Fruit fly (Drosophila melanogaster): Measurements from ENCODE around the gene CG12576.

The CG12576 gene

DNA sequence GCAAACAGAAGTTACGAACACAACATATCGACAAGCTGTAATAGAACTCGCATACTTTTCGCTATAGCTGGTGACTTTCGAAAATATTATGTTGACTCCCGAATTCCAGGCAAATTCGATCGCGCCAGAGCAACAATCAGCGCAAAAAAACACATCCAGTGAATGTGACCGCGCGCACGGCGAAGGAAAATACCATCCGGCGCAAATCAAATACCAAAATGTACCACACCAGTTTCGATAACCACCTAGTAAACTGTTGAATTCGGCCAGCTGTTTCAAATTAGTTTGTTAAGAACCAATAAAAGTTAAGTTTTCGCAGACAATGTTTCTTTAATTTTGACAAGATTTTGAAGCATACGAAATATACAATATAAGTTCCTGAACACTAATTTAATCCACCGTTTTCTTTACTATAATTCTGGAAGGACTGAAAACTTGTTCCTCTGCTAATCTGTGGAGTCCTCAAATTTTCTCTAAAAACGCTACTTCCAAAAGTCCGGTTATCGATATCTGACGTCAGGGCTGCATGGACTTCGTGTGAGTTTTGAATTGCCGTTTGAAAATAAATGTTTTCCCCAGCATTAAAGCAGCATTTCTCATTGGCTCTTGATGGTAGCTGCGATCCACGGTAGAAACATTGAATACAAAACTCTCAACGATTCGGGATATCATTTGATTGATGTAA, at the start of gene CG12576, which contains the start of gene Cp110 (continued):
- TF ChIP-seq CG8281 (tag; optimal IDR thresholded peaks at IDR 0.05) (no peak), CG33557 (GFP tag; optimal IDR thresholded peaks at IDR 0.05) (no peak), Opbp (GFP tag; IDR thresholded peaks at IDR 0.05; ENCODE audit: partially characterized antibody) (0 out of 3 replicates have a peak, but pooled peaks have one; percentile 45), Dip3 (GFP tag; optimal IDR thresholded peaks at IDR 0.05) (no peak), CG14050 (GFP tag; IDR thresholded peaks at IDR 0.05) (no peak), TFAM (GFP tag; optimal IDR thresholded peaks at IDR 0.05) (no peak), Dref (GFP tag; IDR thresholded peaks at IDR 0.05) (peak; percentile 56), CG9609 (GFP tag; optimal IDR thresholded peaks at IDR 0.05) (no peak), CG17802 (tag; optimal IDR thresholded peaks at IDR 0.05) (no peak), CG2875 (GFP tag; optimal IDR thresholded peaks at IDR 0.05) (no peak), row (GFP tag; IDR thresholded peaks at IDR 0.05) (peak; percentile 35; the same call in 1 of the 3 replicates), Gsc (GFP tag; IDR thresholded peaks at IDR 0.05) (no peak), tio (GFP tag; optimal IDR thresholded peaks at IDR 0.05) (no peak), CG14710 (tag; optimal IDR thresholded peaks at IDR 0.05) (peak; percentile 32), unc-4 (GFP tag; IDR thresholded peaks at IDR 0.05; ENCODE audit: partially characterized antibody) (0 out of 2 replicates have a peak, but pooled peaks have one; percentile 14), Myb (GFP tag; optimal IDR thresholded peaks at IDR 0.05) (peak; percentile 79), nmo (GFP tag; optimal IDR thresholded peaks at IDR 0.05) (no peak), CG6765 (GFP tag; optimal IDR thresholded peaks at IDR 0.05) (no peak), onecut (GFP tag; IDR thresholded peaks at IDR 0.05) (no peak), CG7987 (GFP tag; optimal IDR thresholded peaks at IDR 0.05) (no peak), wor (GFP tag; IDR thresholded peaks at IDR 0.05) (no peak), Sox102F (GFP tag; optimal IDR thresholded peaks at IDR 0.05) (no peak), CG3726 (GFP tag; IDR thresholded peaks at IDR 0.05) (no peak), trem (tag; optimal IDR thresholded peaks at IDR 0.05) (no peak), CG14667 (GFP tag; IDR thresholded peaks at IDR 0.05) (no peak), ERR (GFP tag; optimal IDR thresholded peaks at IDR 0.05) (no peak), CG3281 (GFP tag; optimal IDR thresholded peaks at IDR 0.05) (no peak), Atf6 (GFP tag; IDR thresholded peaks at IDR 0.05) (no peak), Awh (GFP tag; IDR thresholded peaks at IDR 0.05) (no peak), tin (GFP tag; optimal IDR thresholded peaks at IDR 0.05) (no peak), danr (GFP tag; IDR thresholded peaks at IDR 0.05) (no peak), crol (GFP tag; IDR thresholded peaks at IDR 0.05) (no peak), seq (GFP tag; IDR thresholded peaks at IDR 0.05) (no peak), Lhr (GFP tag; optimal IDR thresholded peaks at IDR 0.05) (peak; percentile 8), Hsf (GFP tag; optimal IDR thresholded peaks at IDR 0.05) (no peak), Kr (GFP tag; optimal IDR thresholded peaks at IDR 0.05) (no peak), CG11723 (GFP tag; optimal IDR thresholded peaks at IDR 0.05) (no peak), stwl (tag; optimal IDR thresholded peaks at IDR 0.05) (peak; percentile 19), mirr (GFP tag; optimal IDR thresholded peaks at IDR 0.05) (no peak), chn (GFP tag; optimal IDR thresholded peaks at IDR 0.05) (no peak), sens (GFP tag) (no peak), gfzf (GFP tag; optimal IDR thresholded peaks at IDR 0.05) (peak; percentile 73), en (GFP tag; optimal IDR thresholded peaks at IDR 0.05) (no peak), Hmr (GFP tag; optimal IDR thresholded peaks at IDR 0.05) (no peak), Dad (GFP tag; optimal IDR thresholded peaks at IDR 0.05) (no peak), CG9797 (GFP tag; optimal IDR thresholded peaks at IDR 0.05) (peak; percentile 65), gro (GFP tag; optimal IDR thresholded peaks at IDR 0.05) (no peak), Dp (GFP tag; optimal IDR thresholded peaks at IDR 0.05) (peak; percentile 68), CG4730 (GFP tag; IDR thresholded peaks at IDR 0.05) (no peak), CG10654 (GFP tag; optimal IDR thresholded peaks at IDR 0.05) (no peak), Neu2 (GFP tag; optimal IDR thresholded peaks at IDR 0.05; ENCODE audit: borderline replicate concordance) (no peak)

Measured in whole organism, embryonic.